Worm (Caenorhabditis elegans) whole organism, late embryonic: ENCODE results near the gene col-44.

Experiments used
- C08G9.2 ChIP-seq: sonication (generic microtip); optimal IDR thresholded peaks from 2 replicates; lab custom pipeline; 2016; ENCODE audit warnings: mild to moderate bottlenecking, missing genetic modification characterization, moderate library complexity, missing compliant biosample characterization
- K02D7.2 ChIP-seq: sonication (generic microtip); optimal IDR thresholded peaks from 2 replicates; lab custom pipeline; 2017; ENCODE audit warnings: mild to moderate bottlenecking, missing genetic modification characterization, missing compliant biosample characterization
- K09A11.1 ChIP-seq: sonication (generic microtip); optimal IDR thresholded peaks from 2 replicates; lab custom pipeline; 2017; ENCODE audit warnings: antibody characterized with exemption, mild to moderate bottlenecking, missing genetic modification characterization, missing compliant biosample characterization; ENCODE audit not compliant: insufficient read depth
- T23F11.4 ChIP-seq: fragments of 200-800 bp; sonication (Bioruptor generic); optimal IDR thresholded peaks from 2 replicates; lab custom pipeline; 2018; ENCODE audit warnings: mild to moderate bottlenecking, missing genetic modification characterization, missing compliant biosample characterization
- Y22D7AL.16 ChIP-seq: sonication (generic microtip); optimal IDR thresholded peaks from 2 replicates; lab custom pipeline; 2016; ENCODE audit warnings: missing genetic modification characterization, missing compliant biosample characterization
- ceh-14 ChIP-seq: sonication (generic microtip); optimal IDR thresholded peaks from 2 replicates; lab custom pipeline; 2016; ENCODE audit warnings: missing genotype, missing genetic modification characterization, missing compliant biosample characterization
- ceh-18 ChIP-seq: sonication (generic microtip); optimal IDR thresholded peaks from 2 replicates; lab custom pipeline; 2016; ENCODE audit warnings: missing genetic modification characterization, missing compliant biosample characterization
- ceh-19 ChIP-seq: fragments of 200-800 bp; sonication (Bioruptor generic); optimal IDR thresholded peaks from 2 replicates; lab custom pipeline; 2018; ENCODE audit warnings: mild to moderate bottlenecking, missing genetic modification characterization, missing compliant biosample characterization
- ceh-2 ChIP-seq: sonication (generic microtip); optimal IDR thresholded peaks from 2 replicates; lab custom pipeline; 2016; ENCODE audit warnings: missing genotype, missing genetic modification characterization, missing compliant biosample characterization
- ceh-22 ChIP-seq: sonication (generic microtip); optimal IDR thresholded peaks from 2 replicates; lab custom pipeline; 2017; ENCODE audit warnings: missing biosample characterization, missing genetic modification characterization
- ceh-31 ChIP-seq: sonication (generic microtip); optimal IDR thresholded peaks from 2 replicates; lab custom pipeline; 2016; ENCODE audit warnings: missing genetic modification characterization, missing compliant biosample characterization
- ceh-34 ChIP-seq: sonication (generic microtip); optimal IDR thresholded peaks from 2 replicates; lab custom pipeline; 2016; ENCODE audit warnings: mild to moderate bottlenecking, missing genetic modification characterization, missing compliant biosample characterization
- ceh-9 ChIP-seq: sonication (generic microtip); optimal IDR thresholded peaks from 2 replicates; lab custom pipeline; 2016; ENCODE audit warnings: mild to moderate bottlenecking, missing genetic modification characterization, inconsistent platforms, missing compliant biosample characterization
- che-1 ChIP-seq: sonication (generic microtip); optimal IDR thresholded peaks from 2 replicates; lab custom pipeline; 2016; ENCODE audit warnings: mild to moderate bottlenecking, missing genetic modification characterization, missing compliant biosample characterization
- eyg-1 ChIP-seq: sonication (generic microtip); optimal IDR thresholded peaks from 2 replicates; lab custom pipeline; 2016; ENCODE audit warnings: missing genotype, missing genetic modification characterization, missing compliant biosample characterization
- fkh-10 ChIP-seq: fragments of 150-350 bp; optimal IDR thresholded peaks from 2 replicates; lab custom pipeline; 2014; ENCODE audit warnings: missing biosample characterization, missing genetic modification reagents, missing genetic modification characterization
- fkh-6 ChIP-seq: sonication (generic microtip); optimal IDR thresholded peaks from 2 replicates; lab custom pipeline; 2016; ENCODE audit warnings: missing genetic modification characterization, missing compliant biosample characterization
- gmeb-2 ChIP-seq: sonication (generic microtip); optimal IDR thresholded peaks from 2 replicates; lab custom pipeline; 2016; ENCODE audit warnings: missing genetic modification characterization, inconsistent platforms, missing compliant biosample characterization
- hlh-15 ChIP-seq: sonication (generic microtip); optimal IDR thresholded peaks from 2 replicates; lab custom pipeline; 2016; ENCODE audit warnings: missing genetic modification characterization, missing compliant biosample characterization
- hlh-30 ChIP-seq: sonication (generic microtip); optimal IDR thresholded peaks from 2 replicates; lab custom pipeline; 2017; ENCODE audit warnings: antibody characterized with exemption, missing genetic modification characterization, missing compliant biosample characterization; ENCODE audit not compliant: insufficient read depth
- hlh-8 ChIP-seq: sonication (generic microtip); optimal IDR thresholded peaks from 2 replicates; lab custom pipeline; 2016; ENCODE audit warnings: missing genotype, missing genetic modification characterization, missing compliant biosample characterization
- madf-2 ChIP-seq: sonication (generic microtip); optimal IDR thresholded peaks from 2 replicates; lab custom pipeline; 2017; ENCODE audit warnings: missing genetic modification characterization, missing compliant biosample characterization
- nhr-11 ChIP-seq: fragments of 150-350 bp; optimal IDR thresholded peaks from 2 replicates; lab custom pipeline; 2014; ENCODE audit warnings: missing biosample characterization, missing genetic modification characterization
- odd-2 ChIP-seq: sonication (generic microtip); optimal IDR thresholded peaks from 2 replicates; lab custom pipeline; 2017; ENCODE audit warnings: antibody characterized with exemption, mild to moderate bottlenecking, missing genetic modification characterization, missing compliant biosample characterization
- pag-3 ChIP-seq: sonication (generic microtip); optimal IDR thresholded peaks from 2 replicates; lab custom pipeline; 2016; ENCODE audit warnings: missing compliant biosample characterization, missing genetic modification characterization, borderline replicate concordance
- pat-9 ChIP-seq: fragments of 200-800 bp; sonication (Bioruptor generic); optimal IDR thresholded peaks from 2 replicates; lab custom pipeline; 2018; ENCODE audit warnings: mild to moderate bottlenecking, missing genetic modification characterization, moderate library complexity, missing compliant biosample characterization
- pax-1 ChIP-seq: fragments of 150-350 bp; optimal IDR thresholded peaks from 2 replicates; lab custom pipeline; 2014; ENCODE audit warnings: missing biosample characterization, missing genetic modification characterization
- pqm-1 ChIP-seq: sonication (generic microtip); optimal IDR thresholded peaks from 2 replicates; lab custom pipeline; 2016; ENCODE audit warnings: missing genetic modification characterization, missing compliant biosample characterization
- ref-2 ChIP-seq: sonication (generic microtip); optimal IDR thresholded peaks from 2 replicates; lab custom pipeline; 2016; ENCODE audit warnings: missing genetic modification characterization, missing compliant biosample characterization
- rnt-1 ChIP-seq: sonication (generic microtip); optimal IDR thresholded peaks from 2 replicates; lab custom pipeline; 2016; ENCODE audit warnings: missing genetic modification characterization, missing compliant biosample characterization
- sdc-2 ChIP-seq: sonication (generic microtip); optimal IDR thresholded peaks from 2 replicates; lab custom pipeline; 2016; ENCODE audit warnings: missing genotype, missing genetic modification characterization, missing compliant biosample characterization
- sox-2 ChIP-seq: fragments of 200-800 bp; sonication (Bioruptor generic); IDR thresholded peaks from 2 replicates; pipeline ENCODE4 v1.3.6; 2022; ENCODE audit warnings: missing genetic modification reagents, missing genetic modification characterization, missing compliant biosample characterization
- sox-4 ChIP-seq: sonication (generic microtip); optimal IDR thresholded peaks from 2 replicates; lab custom pipeline; 2017; ENCODE audit warnings: mild to moderate bottlenecking, missing genetic modification characterization, inconsistent platforms, missing compliant biosample characterization
- syd-9 ChIP-seq: sonication (generic microtip); optimal IDR thresholded peaks from 2 replicates; lab custom pipeline; 2016; ENCODE audit warnings: mild to moderate bottlenecking, missing genetic modification characterization, moderate library complexity, missing compliant biosample characterization
- tbx-2 ChIP-seq: sonication (generic microtip); optimal IDR thresholded peaks from 2 replicates; lab custom pipeline; 2016; ENCODE audit warnings: missing genetic modification characterization, missing compliant biosample characterization
- tbx-7 ChIP-seq: sonication (generic microtip); optimal IDR thresholded peaks from 2 replicates; lab custom pipeline; 2016; ENCODE audit warnings: missing genotype, missing genetic modification characterization, missing compliant biosample characterization
- unc-42 ChIP-seq: sonication (generic microtip); optimal IDR thresholded peaks from 2 replicates; lab custom pipeline; 2016; ENCODE audit warnings: missing genotype, missing genetic modification characterization, missing compliant biosample characterization
- unc-55 ChIP-seq: sonication (generic microtip); optimal IDR thresholded peaks from 2 replicates; lab custom pipeline; 2017; ENCODE audit warnings: missing biosample characterization, missing genetic modification reagents, missing genetic modification characterization
- unc-86 ChIP-seq: sonication (generic microtip); optimal IDR thresholded peaks from 2 replicates; lab custom pipeline; 2016; ENCODE audit warnings: missing genetic modification characterization, missing compliant biosample characterization
- zip-5 ChIP-seq: sonication (generic microtip); optimal IDR thresholded peaks from 2 replicates; lab custom pipeline; 2016; ENCODE audit warnings: missing genetic modification characterization, missing compliant biosample characterization
- ztf-16 ChIP-seq: sonication (generic microtip); optimal IDR thresholded peaks from 2 replicates; lab custom pipeline; 2017; ENCODE audit warnings: missing genetic modification characterization, missing compliant biosample characterization

The col-44 gene

DNA sequence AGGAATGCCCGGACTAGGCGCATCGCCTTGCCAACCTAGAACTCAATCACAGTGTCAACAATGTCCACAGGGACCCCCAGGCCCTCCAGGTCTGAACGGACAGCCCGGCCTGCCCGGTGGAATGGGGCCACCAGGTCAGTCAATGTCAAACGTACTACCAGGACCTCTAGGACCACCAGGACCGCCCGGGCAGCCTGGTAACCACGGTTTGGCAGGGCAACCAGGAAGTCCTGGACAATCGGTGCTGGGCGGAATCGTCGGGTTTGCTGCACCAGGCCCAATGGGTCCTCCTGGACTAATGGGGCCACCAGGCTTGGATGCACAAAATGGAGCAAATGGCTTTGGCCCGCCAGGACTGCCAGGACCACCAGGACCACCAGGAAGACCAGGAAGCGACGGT is 587 bp upstream of the col-44 start:
- TF ChIP-seq hlh-8 (no peak), pag-3 (tag; lab: Kevin White, UChicago) (peak; percentile 36), madf-2 (tag; lab: Kevin White, UChicago) (no peak), C08G9.2 (tag; lab: Kevin White, UChicago) (peak; percentile 41), zip-5 (no peak), ceh-22 (tag; lab: Kevin White, UChicago) (no peak), ceh-18 (tag; lab: Kevin White, UChicago) (no peak), ceh-9 (tag; lab: Kevin White, UChicago) (no peak)

DNA sequence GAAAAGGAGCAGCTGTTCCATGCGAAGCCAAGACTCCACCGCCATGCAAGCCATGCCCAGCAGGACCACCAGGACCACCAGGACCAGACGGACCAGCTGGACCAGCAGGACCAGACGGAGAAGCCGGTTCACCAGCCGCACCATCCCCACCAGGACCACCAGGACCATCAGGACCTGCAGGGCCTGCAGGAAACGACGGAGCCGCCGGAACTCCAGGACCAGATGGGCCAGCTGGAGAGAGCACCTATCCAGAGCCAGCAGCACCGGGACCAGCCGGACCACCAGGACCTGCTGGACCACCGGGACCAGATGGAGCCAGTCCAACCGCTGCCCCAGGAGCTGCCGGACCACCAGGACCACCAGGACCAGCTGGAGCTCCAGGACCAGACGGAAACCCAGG is 678 bp downstream of the col-44 start:
- TF ChIP-seq Y22D7AL.16 (tag; lab: Kevin White, UChicago) (no peak), sox-4 (tag; lab: Kevin White, UChicago) (no peak), hlh-15 (no peak), rnt-1 (tag; lab: Kevin White, UChicago) (no peak), madf-2 (tag; lab: Kevin White, UChicago) (no peak), unc-42 (no peak), ceh-2 (tag; lab: Kevin White, UChicago) (no peak), fkh-10 (GFP tag; lab: Kevin White, UChicago) (no peak), eyg-1 (tag; lab: Kevin White, UChicago) (no peak)

DNA sequence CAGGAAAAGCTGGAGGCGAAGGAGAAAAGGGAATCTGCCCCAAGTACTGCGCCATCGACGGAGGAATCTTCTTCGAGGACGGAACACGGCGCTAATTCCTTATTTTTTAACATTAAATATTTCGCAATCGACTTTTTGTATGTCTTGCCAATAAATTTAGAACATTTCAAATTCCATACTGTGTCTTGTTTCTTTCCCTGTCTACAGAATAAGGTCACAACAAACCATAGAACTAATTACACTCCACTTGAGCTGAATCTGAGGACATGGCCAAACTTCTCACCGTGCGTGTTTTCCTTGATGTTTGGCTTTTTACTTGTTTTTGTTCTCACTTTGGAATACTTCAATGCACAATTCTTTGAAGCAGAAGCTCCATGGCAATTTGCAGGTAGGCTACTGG is 1.1 kb downstream of the col-44 start, which contains the start of gene F54B11.4:
TSS of gene F54B11.4 (plus strand) at position 301 of the 400 bp plus-strand sequence.
- TF ChIP-seq hlh-15 (no peak), C08G9.2 (tag; lab: Kevin White, UChicago) (no peak), ceh-14 (tag; lab: Kevin White, UChicago) (no peak), ceh-19 (GFP tag; lab: Kevin White, UChicago) (no peak), unc-86 (no peak), nhr-11 (tag; lab: Kevin White, UChicago) (no peak), che-1 (tag; lab: Kevin White, UChicago) (no peak), hlh-30 (no peak), unc-55 (GFP tag; lab: Kevin White, UChicago) (no peak), ceh-31 (tag; lab: Kevin White, UChicago) (no peak), fkh-6 (tag; lab: Kevin White, UChicago) (no peak), odd-2 (tag; lab: Kevin White, UChicago) (no peak), tbx-2 (no peak), K02D7.2 (tag; lab: Kevin White, UChicago) (no peak), pat-9 (tag; lab: Kevin White, UChicago) (no peak), pag-3 (tag; lab: Kevin White, UChicago) (no peak)

DNA sequence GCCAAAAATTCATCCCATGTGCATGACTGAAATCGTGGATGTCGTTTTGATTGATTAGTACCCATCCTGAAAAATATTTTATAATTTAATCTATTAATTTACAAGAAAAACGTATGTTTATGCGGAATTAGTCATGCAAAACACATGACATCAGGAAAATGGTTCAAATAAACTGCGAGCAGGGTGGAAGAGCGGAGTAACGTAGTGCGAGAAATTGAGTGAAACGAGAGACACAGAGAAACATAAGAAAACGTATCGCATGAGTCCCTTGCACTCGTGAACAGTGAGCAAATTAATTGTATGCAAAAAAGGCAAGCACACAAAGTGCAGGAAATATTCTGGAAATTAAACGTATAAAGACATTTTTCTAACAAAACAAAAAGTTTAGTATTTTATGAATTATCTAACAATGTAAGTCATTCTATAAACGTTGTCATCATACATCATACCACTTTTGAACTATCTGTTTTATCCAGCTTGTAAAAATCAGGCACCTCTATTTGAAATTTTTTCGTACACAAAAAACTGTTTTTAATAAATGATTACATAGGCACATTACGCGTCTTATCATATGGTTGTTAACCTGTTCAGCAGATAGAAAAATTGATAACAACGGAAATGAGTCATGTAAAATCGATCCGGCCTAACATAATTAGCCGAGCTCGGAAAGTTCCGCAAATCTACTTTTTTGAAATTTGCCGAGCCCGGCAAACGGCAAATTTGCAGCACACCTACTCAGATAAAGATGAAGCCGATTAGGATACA is 4.9 kb downstream of the col-44 start, which contains the start of gene F54B11.5:
TSS of gene F54B11.5 (minus strand) at position 66 of the 765 bp plus-strand sequence.
- TF ChIP-seq sox-2 (GFP tag; lab: Robert Waterston, UW) (no peak), unc-42 (peak; percentile 33), pag-3 (tag; lab: Kevin White, UChicago) (no peak), pqm-1 (tag; lab: Kevin White, UChicago) (no peak), K02D7.2 (tag; lab: Kevin White, UChicago) (no peak), syd-9 (no peak), unc-86 (no peak), hlh-30 (peak; percentile 87), ref-2 (tag; lab: Kevin White, UChicago) (no peak), tbx-7 (tag; lab: Kevin White, UChicago) (no peak), Y22D7AL.16 (tag; lab: Kevin White, UChicago) (no peak), sdc-2 (tag; lab: Kevin White, UChicago) (no peak), pat-9 (tag; lab: Kevin White, UChicago) (no peak), unc-55 (GFP tag; lab: Kevin White, UChicago) (peak; percentile 59), odd-2 (tag; lab: Kevin White, UChicago) (no peak), ceh-34 (no peak), hlh-8 (no peak), T23F11.4 (GFP tag; lab: Kevin White, UChicago) (no peak), fkh-6 (tag; lab: Kevin White, UChicago) (no peak), ceh-18 (tag; lab: Kevin White, UChicago) (no peak), ceh-14 (tag; lab: Kevin White, UChicago) (no peak), ceh-31 (tag; lab: Kevin White, UChicago) (no peak), ceh-2 (tag; lab: Kevin White, UChicago) (no peak), fkh-10 (GFP tag; lab: Kevin White, UChicago) (no peak), C08G9.2 (tag; lab: Kevin White, UChicago) (no peak), ceh-22 (tag; lab: Kevin White, UChicago) (no peak), ztf-16 (tag; lab: Kevin White, UChicago) (no peak), K09A11.1 (tag; lab: Kevin White, UChicago) (no peak), rnt-1 (tag; lab: Kevin White, UChicago) (no peak), eyg-1 (tag; lab: Kevin White, UChicago) (no peak), gmeb-2 (tag; lab: Kevin White, UChicago) (no peak), pax-1 (tag; lab: Kevin White, UChicago) (no peak), zip-5 (no peak), sox-4 (tag; lab: Kevin White, UChicago) (no peak)
